Worm (Caenorhabditis elegans) whole organism, late embryonic: ENCODE results near the gene mpst-7.

Experiments used
- ahr-1 ChIP-seq: sonication (generic microtip); optimal IDR thresholded peaks from 2 replicates; lab custom pipeline; 2016; ENCODE audit warnings: missing genetic modification characterization, missing compliant biosample characterization
- ceh-24 ChIP-seq: sonication (generic microtip); optimal IDR thresholded peaks from 2 replicates; lab custom pipeline; 2016; ENCODE audit warnings: mild to moderate bottlenecking, missing genetic modification characterization, missing compliant biosample characterization
- ceh-30 ChIP-seq: fragments of 150-350 bp; optimal IDR thresholded peaks from 2 replicates; lab custom pipeline; 2014; ENCODE audit warnings: missing biosample characterization, missing genetic modification characterization
- ceh-34 ChIP-seq: sonication (generic microtip); optimal IDR thresholded peaks from 2 replicates; lab custom pipeline; 2016; ENCODE audit warnings: mild to moderate bottlenecking, missing genetic modification characterization, missing compliant biosample characterization
- ceh-48 ChIP-seq: sonication (generic microtip); optimal IDR thresholded peaks from 2 replicates; lab custom pipeline; 2016; ENCODE audit warnings: missing genetic modification characterization, inconsistent platforms, missing compliant biosample characterization
- che-1 ChIP-seq: sonication (generic microtip); optimal IDR thresholded peaks from 2 replicates; lab custom pipeline; 2016; ENCODE audit warnings: mild to moderate bottlenecking, missing genetic modification characterization, missing compliant biosample characterization
- elt-4 ChIP-seq: sonication (generic microtip); optimal IDR thresholded peaks from 2 replicates; lab custom pipeline; 2016; ENCODE audit warnings: missing genetic modification characterization, missing compliant biosample characterization
- hlh-13 ChIP-seq: fragments of 200-800 bp; sonication (Bioruptor generic); optimal IDR thresholded peaks from 2 replicates; lab custom pipeline; 2018; ENCODE audit warnings: mild to moderate bottlenecking, missing genetic modification characterization, missing compliant biosample characterization
- hlh-30 ChIP-seq: sonication (generic microtip); optimal IDR thresholded peaks from 2 replicates; lab custom pipeline; 2017; ENCODE audit warnings: antibody characterized with exemption, missing genetic modification characterization, missing compliant biosample characterization; ENCODE audit not compliant: insufficient read depth
- madf-2 ChIP-seq: sonication (generic microtip); optimal IDR thresholded peaks from 2 replicates; lab custom pipeline; 2017; ENCODE audit warnings: missing genetic modification characterization, missing compliant biosample characterization
- nhr-11 ChIP-seq: fragments of 150-350 bp; optimal IDR thresholded peaks from 2 replicates; lab custom pipeline; 2014; ENCODE audit warnings: missing biosample characterization, missing genetic modification characterization
- nhr-232 ChIP-seq: sonication (generic microtip); optimal IDR thresholded peaks from 2 replicates; lab custom pipeline; 2016; ENCODE audit warnings: missing genetic modification characterization, missing compliant biosample characterization
- pha-4 ChIP-seq: fragments of 150-350 bp; optimal IDR thresholded peaks from 2 replicates; lab custom pipeline; 2018; ENCODE audit warnings: missing biosample characterization, missing genetic modification reagents, missing genetic modification characterization
- tbx-7 ChIP-seq: sonication (generic microtip); optimal IDR thresholded peaks from 2 replicates; lab custom pipeline; 2016; ENCODE audit warnings: missing genotype, missing genetic modification characterization, missing compliant biosample characterization
- unc-3 ChIP-seq, 2 experiments: fragments of 200-800 bp in 1 of 2; sonication (Bioruptor generic) in 1 of 2; sonication (generic microtip) in 1 of 2; conservative IDR thresholded peaks in 1 of 2; optimal IDR thresholded peaks in 1 of 2; 2 replicates each; pipeline versions ENCODE4 v1.3.6 to Lab custom; 2016 to 2022; ENCODE audit warnings: missing compliant biosample characterization in 2 of 2, missing genetic modification characterization in 2 of 2, missing genetic modification reagents in 1 of 2
- unc-55 ChIP-seq: sonication (generic microtip); optimal IDR thresholded peaks from 2 replicates; lab custom pipeline; 2017; ENCODE audit warnings: missing biosample characterization, missing genetic modification reagents, missing genetic modification characterization
- unc-86 ChIP-seq: sonication (generic microtip); optimal IDR thresholded peaks from 2 replicates; lab custom pipeline; 2016; ENCODE audit warnings: missing genetic modification characterization, missing compliant biosample characterization

mpst-7 gene

ce11 chrV:12908614-12909013, 52.3 kb downstream of the mpst-7 start:
- TF ChIP-seq nhr-11 (tag; lab: Kevin White, UChicago) (no peak), unc-86 (no peak), ceh-24 (tag; lab: Kevin White, UChicago) (no peak), madf-2 (tag; lab: Kevin White, UChicago) (no peak), pha-4 (no peak), ceh-34 (tag; lab: Kevin White, UChicago) (peak; percentile 6), tbx-7 (tag; lab: Kevin White, UChicago) (no peak)

- no peak for TF ChIP-seq hlh-13
- TF ChIP-seq nhr-232 (tag; lab: Kevin White, UChicago): no peak
- TF ChIP-seq elt-4: no peak
- TF ChIP-seq unc-55 (GFP tag; lab: Kevin White, UChicago): peak; percentile 73
- TF ChIP-seq che-1 (tag; lab: Kevin White, UChicago): no peak
- no peak for TF ChIP-seq ceh-30 (tag; lab: Kevin White, UChicago)
- TF ChIP-seq, all 69 proteins: peak for 1
These were observed 53.5 kb downstream of the mpst-7 start for ce11 chrV:12907436-12907835.

ce11 chrV:12906732-12907131, 54.2 kb downstream of the mpst-7 start, which contains the start of gene ttr-29:
Gene ttr-29, minus strand, starts transcription at chrV:12906832.
- no peak for TF ChIP-seq hlh-30 (tag; lab: Kevin White, UChicago)
- no peak for TF ChIP-seq unc-3 (GFP tag; conservative IDR thresholded peaks at IDR 0.05; lab: Robert Waterston, UW)
- no peak for TF ChIP-seq unc-3 (tag; optimal IDR thresholded peaks at IDR 0.05; lab: Kevin White, UChicago)
- TF ChIP-seq ceh-48: no peak
- no peak for TF ChIP-seq ahr-1
